Worm (Caenorhabditis elegans): ENCODE data around the gene F43G6.17.

Gene F43G6.17

DNA sequence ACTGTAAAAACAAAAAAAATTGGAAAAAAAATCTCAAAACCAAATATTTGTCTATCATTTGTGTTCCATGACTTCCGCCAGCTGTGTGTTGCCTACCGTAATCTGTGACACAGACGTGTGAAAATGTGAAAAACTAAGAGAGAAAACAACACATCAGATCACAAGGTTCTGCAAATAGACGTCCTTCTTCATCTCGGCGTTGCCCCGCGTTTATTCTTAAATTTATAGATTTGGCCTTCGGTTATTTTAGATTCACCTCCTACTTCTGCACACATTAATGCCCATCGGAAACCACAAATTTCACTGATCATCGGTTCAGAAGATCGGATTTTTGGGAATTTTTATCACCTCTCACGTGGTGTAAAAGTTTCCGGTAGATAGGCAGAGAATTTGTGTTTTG lies 36.6 kb downstream of the F43G6.17 start (continued):
- TF ChIP-seq fos-1 (tag; optimal IDR thresholded peaks at IDR 0.05) (no peak), sup-37 (GFP tag; optimal IDR thresholded peaks at IDR 0.05) (no peak), fkh-10 (GFP tag; optimal IDR thresholded peaks at IDR 0.05) (no peak), pax-3 (tag; optimal IDR thresholded peaks at IDR 0.05) (no peak), dsc-1 (tag; optimal IDR thresholded peaks at IDR 0.05) (no peak), ztf-4 (tag; optimal IDR thresholded peaks at IDR 0.05) (no peak), irx-1 (tag; optimal IDR thresholded peaks at IDR 0.05) (no peak), aha-1 (tag; optimal IDR thresholded peaks at IDR 0.05) (no peak), ceh-90 (tag; optimal IDR thresholded peaks at IDR 0.05) (no peak), unc-62 (GFP tag; optimal IDR thresholded peaks at IDR 0.05) (no peak), fkh-4 (tag; optimal IDR thresholded peaks at IDR 0.05; ENCODE audit: borderline replicate concordance) (no peak), nhr-76 (tag; optimal IDR thresholded peaks at IDR 0.05) (no peak), nhr-84 (tag; optimal IDR thresholded peaks at IDR 0.05) (no peak), dpl-1 (GFP tag; optimal IDR thresholded peaks at IDR 0.05) (no peak), sox-4 (tag; optimal IDR thresholded peaks at IDR 0.05) (no peak), elt-2 (tag; optimal IDR thresholded peaks at IDR 0.05) (no peak), xbp-1 (tag; optimal IDR thresholded peaks at IDR 0.05) (no peak), hlh-4 (tag; optimal IDR thresholded peaks at IDR 0.05) (no peak), lin-14 (GFP tag; optimal IDR thresholded peaks at IDR 0.05) (peak; percentile 50), rnt-1 (tag; optimal IDR thresholded peaks at IDR 0.05) (no peak), grh-1 (GFP tag; IDR thresholded peaks at IDR 0.05) (no peak), snu-23 (GFP tag; optimal IDR thresholded peaks at IDR 0.05) (peak; percentile 14), zip-4 (GFP tag; optimal IDR thresholded peaks at IDR 0.05) (no peak), aly-2 (tag; optimal IDR thresholded peaks at IDR 0.05) (no peak), mab-9 (GFP tag; IDR thresholded peaks at IDR 0.05) (no peak), ets-5 (GFP tag; IDR thresholded peaks at IDR 0.05) (no peak), lin-35 (GFP tag; optimal IDR thresholded peaks at IDR 0.05) (no peak), mef-2 (tag; optimal IDR thresholded peaks at IDR 0.05) (no peak), pqm-1 (tag; optimal IDR thresholded peaks at IDR 0.05) (no peak), unc-130 (tag; optimal IDR thresholded peaks at IDR 0.05) (no peak), efl-3 (GFP tag; optimal IDR thresholded peaks at IDR 0.05) (no peak)

DNA sequence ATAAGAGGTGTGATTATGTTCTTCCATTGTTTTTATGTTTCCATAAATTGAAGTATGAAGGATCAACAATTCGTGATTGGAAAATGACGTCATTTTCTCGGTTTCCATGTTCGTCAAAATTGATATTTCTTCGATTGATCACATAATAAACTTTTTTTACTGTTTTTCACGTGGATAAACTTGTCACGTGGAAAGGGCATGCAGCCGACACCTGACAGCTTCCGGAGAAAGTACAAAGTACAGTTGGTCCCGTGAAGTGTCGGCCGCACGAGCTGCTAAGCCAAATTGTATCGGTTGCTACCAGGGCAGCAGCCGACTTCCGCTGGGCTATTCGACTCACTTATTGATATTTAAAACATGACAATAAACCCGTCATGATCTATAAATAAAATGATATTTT lies 39.1 kb downstream of the F43G6.17 start:
- TF ChIP-seq fkh-10 (GFP tag; optimal IDR thresholded peaks at IDR 0.05) (no peak), lsy-2 (tag; optimal IDR thresholded peaks at IDR 0.05) (no peak), vab-15 (tag; optimal IDR thresholded peaks at IDR 0.05) (no peak), lir-3 (tag; optimal IDR thresholded peaks at IDR 0.05; ENCODE audit: poor library complexity) (no peak), mdl-1 (tag; optimal IDR thresholded peaks at IDR 0.05) (no peak), nhr-11 (tag; optimal IDR thresholded peaks at IDR 0.05) (no peak), nhr-12 (tag; optimal IDR thresholded peaks at IDR 0.05) (no peak), nhr-90 (tag; optimal IDR thresholded peaks at IDR 0.05; ENCODE audit: poor library complexity) (peak; percentile 59), mef-2 (tag; optimal IDR thresholded peaks at IDR 0.05) (no peak), dpl-1 (GFP tag; optimal IDR thresholded peaks at IDR 0.05) (no peak), nhr-71 (tag; optimal IDR thresholded peaks at IDR 0.05) (peak; percentile 57), nhr-237 (tag; optimal IDR thresholded peaks at IDR 0.05) (no peak), nhr-84 (tag; optimal IDR thresholded peaks at IDR 0.05) (no peak), C04F5.9 (tag; optimal IDR thresholded peaks at IDR 0.05) (no peak), lin-35 (GFP tag; optimal IDR thresholded peaks at IDR 0.05) (no peak), sox-4 (tag; optimal IDR thresholded peaks at IDR 0.05) (no peak), nhr-19 (GFP tag; conservative IDR thresholded peaks at IDR 0.05) (0 out of 2 replicates have a peak, but pooled peaks have one; percentile 21), fkh-4 (tag; optimal IDR thresholded peaks at IDR 0.05; ENCODE audit: borderline replicate concordance) (no peak), grh-1 (GFP tag; IDR thresholded peaks at IDR 0.05) (0 out of 2 replicates have a peak, but pooled peaks have one; percentile 14), egl-27 (tag; optimal IDR thresholded peaks at IDR 0.05) (no peak), F16B12.6 (tag; optimal IDR thresholded peaks at IDR 0.05) (no peak), unc-86 (tag; optimal IDR thresholded peaks at IDR 0.05) (no peak), skn-1 (tag; optimal IDR thresholded peaks at IDR 0.05) (no peak), nhr-47 (tag; optimal IDR thresholded peaks at IDR 0.05) (peak; percentile 40), rnt-1 (tag; optimal IDR thresholded peaks at IDR 0.05) (no peak), hlh-4 (tag; optimal IDR thresholded peaks at IDR 0.05) (no peak), lin-39 (tag; optimal IDR thresholded peaks at IDR 0.05) (no peak), snpc-4 (tag; optimal IDR thresholded peaks at IDR 0.05) (peak; percentile 80), sptf-1 (tag; optimal IDR thresholded peaks at IDR 0.05) (no peak), zip-4 (GFP tag; optimal IDR thresholded peaks at IDR 0.05) (no peak), fos-1 (tag; optimal IDR thresholded peaks at IDR 0.05) (no peak), ceh-8 (GFP tag; optimal IDR thresholded peaks at IDR 0.05) (no peak), nhr-85 (tag) (peak; percentile 90)

All from whole organism, L1 larva.